Worm (Caenorhabditis elegans): Measurements from ENCODE around the gene tag-18.

- TF ChIP-seq flt-1 (GFP tag; IDR thresholded peaks at IDR 0.05) (no peak), ets-7 (tag; optimal IDR thresholded peaks at IDR 0.05) (no peak), ama-1 (optimal IDR thresholded peaks at IDR 0.05) (no peak), tbx-11 (GFP tag; IDR thresholded peaks at IDR 0.05) (no peak)
Measured at ce11 chrX:3764295-3764694, 30.5 kb upstream of the tag-18 start, which contains the start of gene F47B7.3.
